Worm (Caenorhabditis elegans) whole organism, young adult: Measurements from ENCODE around the gene F40G12.9.

Source experiments
- B0336.3 ChIP-seq: fragments of 200-800 bp; sonication (Bioruptor generic); IDR thresholded peaks from 2 replicates; pipeline ENCODE4 v1.3.6; 2022; ENCODE audit warnings: missing genetic modification characterization, missing compliant biosample characterization
- C17E4.6 ChIP-seq: fragments of 200-800 bp; sonication (Bioruptor generic); IDR thresholded peaks from 2 replicates; pipeline ENCODE4 v1.3.6; 2022; ENCODE audit warnings: missing genetic modification reagents, missing genetic modification characterization, missing compliant biosample characterization
- D2030.7 ChIP-seq: fragments of 200-800 bp; sonication (Bioruptor generic); IDR thresholded peaks from 2 replicates; pipeline ENCODE4 v1.3.6; 2022; ENCODE audit warnings: missing genetic modification reagents, missing genetic modification characterization, missing compliant biosample characterization
- F37B4.10 ChIP-seq: fragments of 200-800 bp; sonication (Bioruptor generic); IDR thresholded peaks from 2 replicates; pipeline ENCODE4 v1.3.6; 2022; ENCODE audit warnings: missing genetic modification characterization, missing compliant biosample characterization
- F55B11.4 ChIP-seq: sonication (generic microtip); optimal IDR thresholded peaks from 2 replicates; lab custom pipeline; 2016; ENCODE audit warnings: missing compliant biosample characterization, missing genetic modification characterization, borderline replicate concordance; ENCODE audit not compliant: insufficient read depth
- K11D2.4 ChIP-seq: fragments of 200-800 bp; sonication (Bioruptor generic); IDR thresholded peaks from 2 replicates; pipeline ENCODE4 v1.3.6; 2022; ENCODE audit warnings: missing genetic modification reagents, missing genetic modification characterization, missing compliant biosample characterization
- Y53F4B.3 ChIP-seq: fragments of 200-800 bp; sonication (Bioruptor generic); IDR thresholded peaks from 2 replicates; pipeline ENCODE4 v1.3.6; 2022; ENCODE audit warnings: missing genetic modification reagents, missing genetic modification characterization, missing compliant biosample characterization
- Y56A3A.18 ChIP-seq: fragments of 200-800 bp; sonication (Bioruptor generic); IDR thresholded peaks from 2 replicates; pipeline ENCODE4 v1.3.6; 2022; ENCODE audit warnings: missing genetic modification reagents, missing genetic modification characterization, missing compliant biosample characterization
- Y79H2A.3 ChIP-seq: fragments of 200-800 bp; sonication (Bioruptor generic); conservative IDR thresholded peaks from 2 replicates; pipeline ENCODE4 v1.3.6; 2022; ENCODE audit warnings: missing genetic modification reagents, missing genetic modification characterization, missing compliant biosample characterization
- Y95B8A.8 ChIP-seq: fragments of 200-800 bp; sonication (Bioruptor generic); IDR thresholded peaks from 2 replicates; pipeline ENCODE4 v1.3.6; 2022; ENCODE audit warnings: missing genetic modification reagents, missing genetic modification characterization, missing compliant biosample characterization
- ama-1 ChIP-seq, 3 experiments: fragments of 150-350 bp in 1 of 3; sonication (generic microtip) in 2 of 3; optimal IDR thresholded peaks; 2 replicates each; lab custom pipeline; 2014 to 2018; ENCODE audit warnings: missing biosample characterization in 2 of 3, missing genetic modification characterization in 2 of 3, missing genetic modification reagents in 2 of 3
- attf-3 ChIP-seq: fragments of 200-800 bp; sonication (Bioruptor generic); conservative IDR thresholded peaks from 2 replicates; pipeline ENCODE4 v1.3.6; 2022; ENCODE audit warnings: missing genetic modification reagents, missing genetic modification characterization, missing compliant biosample characterization
- bed-1 ChIP-seq: fragments of 200-800 bp; sonication (Bioruptor generic); IDR thresholded peaks from 2 replicates; pipeline ENCODE4 v1.3.6; 2022; ENCODE audit warnings: missing genetic modification reagents, missing genetic modification characterization, missing compliant biosample characterization
- bed-2 ChIP-seq: fragments of 200-800 bp; sonication (Bioruptor generic); IDR thresholded peaks from 2 replicates; pipeline ENCODE4 v1.3.6; 2022; ENCODE audit warnings: missing genetic modification reagents, missing genetic modification characterization, missing compliant biosample characterization
- cebp-2 ChIP-seq: fragments of 200-800 bp; sonication (Bioruptor generic); IDR thresholded peaks from 2 replicates; pipeline ENCODE4 v1.3.6; 2022; ENCODE audit warnings: missing genetic modification characterization, missing compliant biosample characterization
- ceh-100 ChIP-seq: fragments of 200-800 bp; sonication (Bioruptor generic); IDR thresholded peaks from 2 replicates; pipeline ENCODE4 v1.3.6; 2022; ENCODE audit warnings: missing genetic modification reagents, missing genetic modification characterization, missing compliant biosample characterization
- ceh-27 ChIP-seq: fragments of 200-800 bp; sonication (Bioruptor generic); optimal IDR thresholded peaks from 2 replicates; lab custom pipeline; 2018; ENCODE audit warnings: mild to moderate bottlenecking, missing genetic modification characterization, moderate library complexity, missing compliant biosample characterization
- ceh-58 ChIP-seq: fragments of 200-800 bp; sonication (Bioruptor generic); IDR thresholded peaks from 2 replicates; pipeline ENCODE4 v1.3.6; 2022; ENCODE audit warnings: missing genetic modification characterization, missing compliant biosample characterization
- ceh-91 ChIP-seq: fragments of 200-800 bp; sonication (Bioruptor generic); IDR thresholded peaks from 2 replicates; pipeline ENCODE4 v1.3.6; 2022; ENCODE audit warnings: missing genetic modification reagents, missing genetic modification characterization, missing compliant biosample characterization
- dox-1 ChIP-seq: fragments of 200-800 bp; sonication (Bioruptor generic); IDR thresholded peaks from 2 replicates; pipeline ENCODE4 v1.3.6; 2022; ENCODE audit warnings: missing genetic modification reagents, missing genetic modification characterization, missing compliant biosample characterization
- dpl-1 ChIP-seq: fragments of 150-350 bp; optimal IDR thresholded peaks from 2 replicates; lab custom pipeline; 2014; ENCODE audit warnings: missing biosample characterization, missing genetic modification reagents, missing genetic modification characterization
- egl-44 ChIP-seq: fragments of 200-800 bp; sonication (Bioruptor generic); IDR thresholded peaks from 2 replicates; pipeline ENCODE4 v1.3.6; 2022; ENCODE audit warnings: missing genetic modification reagents, missing genetic modification characterization, missing compliant biosample characterization
- ekl-4 ChIP-seq: fragments of 200-800 bp; sonication (Bioruptor generic); IDR thresholded peaks from 2 replicates; pipeline ENCODE4 v1.3.6; 2022; ENCODE audit warnings: missing genetic modification reagents, missing genetic modification characterization, missing compliant biosample characterization
- fkh-3 ChIP-seq: sonication (generic microtip); optimal IDR thresholded peaks from 2 replicates; lab custom pipeline; 2016; ENCODE audit warnings: mild to moderate bottlenecking, missing genetic modification characterization, missing compliant biosample characterization
- gei-17 ChIP-seq: fragments of 200-800 bp; sonication (Bioruptor generic); optimal IDR thresholded peaks from 2 replicates; lab custom pipeline; 2018; ENCODE audit warnings: mild to moderate bottlenecking, missing genetic modification characterization, missing compliant biosample characterization
- him-1 ChIP-seq: sonication (generic microtip); optimal IDR thresholded peaks from 2 replicates; lab custom pipeline; 2016; ENCODE audit warnings: missing genotype, missing genetic modification reagents, missing genetic modification characterization, missing compliant biosample characterization
- hlh-12 ChIP-seq: sonication (generic microtip); optimal IDR thresholded peaks from 2 replicates; lab custom pipeline; 2016; ENCODE audit warnings: missing genetic modification characterization, missing compliant biosample characterization
- hlh-26 ChIP-seq: fragments of 200-800 bp; sonication (Bioruptor generic); conservative IDR thresholded peaks from 2 replicates; pipeline ENCODE4 v1.3.6; 2022; ENCODE audit warnings: missing genetic modification reagents, missing genetic modification characterization, missing compliant biosample characterization
- hmg-1.2 ChIP-seq: fragments of 200-800 bp; sonication (Bioruptor generic); IDR thresholded peaks from 2 replicates; pipeline ENCODE4 v1.3.6; 2022; ENCODE audit warnings: missing genetic modification reagents, missing genetic modification characterization, missing compliant biosample characterization
- hmg-20 ChIP-seq: fragments of 200-800 bp; sonication (Bioruptor generic); IDR thresholded peaks from 2 replicates; pipeline ENCODE4 v1.3.6; 2022; ENCODE audit warnings: missing genetic modification reagents, missing genetic modification characterization, missing compliant biosample characterization
- hrde-1 ChIP-seq: sonication (generic microtip); optimal IDR thresholded peaks from 2 replicates; lab custom pipeline; 2016; ENCODE audit warnings: missing genetic modification characterization, mild to moderate bottlenecking, missing compliant biosample characterization, moderate library complexity, missing genotype, missing genetic modification reagents, borderline replicate concordance
- hsf-1 ChIP-seq: fragments of 200-800 bp; sonication (Bioruptor generic); IDR thresholded peaks from 2 replicates; pipeline ENCODE4 v1.3.6; 2022; ENCODE audit warnings: missing genetic modification reagents, missing genetic modification characterization, missing compliant biosample characterization
- lin-26 ChIP-seq: fragments of 200-800 bp; sonication (Bioruptor generic); IDR thresholded peaks from 2 replicates; pipeline ENCODE4 v1.3.6; 2022; ENCODE audit warnings: missing genetic modification reagents, missing genetic modification characterization, missing compliant biosample characterization
- lir-1 ChIP-seq: fragments of 200-800 bp; sonication (Bioruptor generic); conservative IDR thresholded peaks from 2 replicates; pipeline ENCODE4 v1.3.6; 2022; ENCODE audit warnings: missing genetic modification reagents, missing genetic modification characterization, missing compliant biosample characterization
- mcd-1 ChIP-seq: fragments of 200-800 bp; sonication (Bioruptor generic); IDR thresholded peaks from 2 replicates; pipeline ENCODE4 v1.3.6; 2022; ENCODE audit warnings: missing genetic modification reagents, missing genetic modification characterization, missing compliant biosample characterization
- nfyb-1 ChIP-seq: fragments of 200-800 bp; sonication (Bioruptor generic); IDR thresholded peaks from 2 replicates; pipeline ENCODE4 v1.3.6; 2022; ENCODE audit warnings: missing genetic modification reagents, missing genetic modification characterization, missing compliant biosample characterization
- nhr-120 ChIP-seq: fragments of 200-800 bp; sonication (Bioruptor generic); IDR thresholded peaks from 2 replicates; pipeline ENCODE4 v1.3.6; 2022; ENCODE audit warnings: missing genetic modification characterization, missing compliant biosample characterization
- nhr-80 ChIP-seq: sonication (generic microtip); optimal IDR thresholded peaks from 2 replicates; lab custom pipeline; 2016; ENCODE audit warnings: missing genetic modification characterization, missing compliant biosample characterization
- pbrm-1 ChIP-seq: fragments of 200-800 bp; sonication (Bioruptor generic); IDR thresholded peaks from 2 replicates; pipeline ENCODE4 v1.3.6; 2022; ENCODE audit warnings: missing genetic modification reagents, missing genetic modification characterization, missing compliant biosample characterization
- rcor-1 ChIP-seq: fragments of 200-800 bp; sonication (Bioruptor generic); IDR thresholded peaks from 2 replicates; pipeline ENCODE4 v1.3.6; 2022; ENCODE audit warnings: missing genetic modification reagents, missing genetic modification characterization, missing compliant biosample characterization
- rpc-1 ChIP-seq, 2 experiments: fragments of 150-350 bp in 1 of 2; sonication (generic microtip) in 1 of 2; optimal IDR thresholded peaks; 2 replicates each; lab custom pipeline; 2014 to 2018; ENCODE audit warnings: missing biosample characterization in 1 of 2, missing genetic modification characterization in 1 of 2, missing genetic modification reagents in 1 of 2, missing genotype in 1 of 2
- sea-2 ChIP-seq: fragments of 200-800 bp; sonication (Bioruptor generic); IDR thresholded peaks from 2 replicates; pipeline ENCODE4 v1.3.6; 2022; ENCODE audit warnings: missing genetic modification characterization, missing compliant biosample characterization
- xnd-1 ChIP-seq: sonication (generic microtip); optimal IDR thresholded peaks from 2 replicates; lab custom pipeline; 2016; ENCODE audit warnings: missing genotype, missing genetic modification reagents, missing genetic modification characterization, missing compliant biosample characterization
- ztf-25 ChIP-seq: fragments of 200-800 bp; sonication (Bioruptor generic); IDR thresholded peaks from 2 replicates; pipeline ENCODE4 v1.3.6; 2022; ENCODE audit warnings: missing genetic modification reagents, missing genetic modification characterization, missing compliant biosample characterization

F40G12.9 gene

DNA sequence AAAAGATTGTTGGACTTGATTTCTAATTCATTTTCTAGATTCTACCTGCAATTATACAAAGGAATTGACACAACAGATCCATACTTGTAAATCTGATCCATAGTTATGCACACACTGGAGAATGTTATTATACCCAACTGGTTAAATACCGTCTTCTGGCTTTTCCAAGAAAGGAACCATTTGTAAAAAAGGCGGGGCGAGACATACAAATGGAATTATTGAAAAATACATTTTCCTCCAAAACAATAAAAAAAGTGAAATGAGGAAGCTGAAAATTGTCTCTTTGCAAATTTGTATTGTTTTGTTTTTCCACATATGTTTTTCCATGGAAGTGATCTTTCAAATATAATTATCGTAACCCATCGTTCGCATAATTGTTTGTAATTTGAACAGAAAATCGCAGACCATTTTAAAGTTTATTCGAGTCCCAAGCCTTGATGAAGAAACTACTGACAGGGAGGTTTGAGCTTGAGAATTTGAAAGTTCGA is at the start of gene F40G12.9, which contains the start of gene srt-74:
TSS of gene F40G12.9 (plus strand) at position 438 of the 488 bp plus-strand sequence.
TSS of gene srt-74 (minus strand) at position 101 of the 488 bp plus-strand sequence.
- TF ChIP-seq dpl-1 (GFP tag; lab: Kevin White, UChicago) (no peak), nfyb-1 (no peak), hlh-26 (GFP tag; lab: Robert Waterston, UW) (no peak), B0336.3 (GFP tag; lab: Robert Waterston, UW) (no peak), Y95B8A.8 (no peak), fkh-3 (tag; lab: Kevin White, UChicago) (no peak), ceh-100 (GFP tag; lab: Robert Waterston, UW) (no peak), nhr-80 (tag; lab: Kevin White, UChicago) (no peak)

DNA sequence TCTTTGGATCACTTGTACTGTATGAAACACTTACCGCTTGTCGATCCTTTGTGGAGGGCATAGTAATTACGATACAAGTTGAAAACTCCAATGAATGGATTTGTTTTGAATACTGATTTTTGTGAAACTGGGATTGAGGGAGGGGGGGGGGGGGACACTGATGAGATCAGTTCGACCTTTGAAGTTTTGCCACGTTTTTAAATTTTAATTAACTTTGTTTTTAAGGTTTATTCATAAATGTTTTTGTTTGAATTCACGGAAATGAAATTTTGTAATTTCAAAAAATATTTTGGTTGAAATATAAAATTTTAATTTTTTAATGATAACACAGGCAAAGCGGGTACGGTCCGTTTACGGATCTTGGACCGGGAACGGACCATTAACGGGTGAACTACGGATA is 46.5 kb upstream of the F40G12.9 start, which contains the start of gene ent-3:
TSS of gene ent-3 (minus strand) at position 101 of the 400 bp plus-strand sequence.
- TF ChIP-seq lir-1 (no peak), hlh-12 (tag; lab: Kevin White, UChicago) (no peak), hrde-1 (tag; lab: Kevin White, UChicago) (no peak), him-1 (no peak), xnd-1 (tag; lab: Kevin White, UChicago) (no peak), gei-17 (no peak), F55B11.4 (tag; lab: Kevin White, UChicago) (no peak), C17E4.6 (no peak), ceh-91 (no peak), ceh-27 (GFP tag; lab: Kevin White, UChicago) (no peak), hsf-1 (GFP tag; lab: Robert Waterston, UW) (no peak), ama-1 (optimal IDR thresholded peaks at IDR 0.05; lab: Kevin White, UChicago) (no peak), ama-1 (GFP tag; optimal IDR thresholded peaks at IDR 0.05; lab: Kevin White, UChicago) (no peak), dpl-1 (GFP tag; lab: Kevin White, UChicago) (no peak), attf-3 (GFP tag; lab: Robert Waterston, UW) (no peak)

DNA sequence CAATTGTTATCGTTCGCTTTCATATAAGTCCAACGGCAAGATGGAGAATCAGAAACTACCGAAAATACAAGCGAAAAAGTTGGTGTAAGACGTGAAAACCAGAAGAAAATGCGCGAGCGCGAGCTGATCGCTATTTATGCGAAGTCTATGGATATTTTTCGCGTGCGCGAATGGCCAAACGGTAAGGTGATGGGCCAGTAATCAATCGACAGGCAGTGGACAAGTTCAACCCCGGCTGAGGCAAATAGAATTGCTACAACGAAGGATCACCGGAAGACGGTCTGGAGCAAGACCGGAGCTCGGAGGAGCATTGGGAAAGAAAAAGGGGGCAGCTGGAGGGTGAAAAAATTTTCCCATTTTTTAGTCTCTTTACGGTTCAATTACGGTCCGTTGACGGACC is 45.0 kb upstream of the F40G12.9 start:
- peak; percentile 91 for TF ChIP-seq egl-44 (GFP tag; lab: Robert Waterston, UW)
- peak; percentile 84; the same call in 1 of the 2 replicates for TF ChIP-seq sea-2 (GFP tag; lab: Robert Waterston, UW)
- peak; percentile 85 for TF ChIP-seq bed-2
- TF ChIP-seq F37B4.10 (GFP tag; lab: Robert Waterston, UW) = 0 out of 2 replicates have a peak, but pooled peaks have one; percentile 52
- TF ChIP-seq dox-1 (GFP tag; lab: Robert Waterston, UW) = peak; percentile 87
- peak; percentile 94 for TF ChIP-seq D2030.7 (GFP tag; lab: Robert Waterston, UW)
- peak; percentile 99 for TF ChIP-seq lin-26 (GFP tag; lab: Robert Waterston, UW)
- peak; percentile 95 for TF ChIP-seq ceh-58
- 0 out of 2 replicates have a peak, but pooled peaks have one; percentile 35 for TF ChIP-seq attf-3 (GFP tag; lab: Robert Waterston, UW)
- 0 out of 2 replicates have a peak, but pooled peaks have one; percentile 18 for TF ChIP-seq Y53F4B.3 (GFP tag; lab: Robert Waterston, UW)
- peak; percentile 67; the same call in 1 of the 2 replicates for TF ChIP-seq ceh-100 (GFP tag; lab: Robert Waterston, UW)
- TF ChIP-seq hmg-1.2 (GFP tag; lab: Robert Waterston, UW) = peak; percentile 72
- 0 out of 2 replicates have a peak, but pooled peaks have one; percentile 86 for TF ChIP-seq nhr-120 (GFP tag; lab: Robert Waterston, UW)
- peak; percentile 35 for TF ChIP-seq rpc-1 (optimal IDR thresholded peaks at IDR 0.05; lab: Kevin White, UChicago)
- TF ChIP-seq rpc-1 (tag; optimal IDR thresholded peaks at IDR 0.05; lab: Kevin White, UChicago) = peak; percentile 65
- 0 out of 2 replicates have a peak, but pooled peaks have one; percentile 18 for TF ChIP-seq Y79H2A.3
- TF ChIP-seq ekl-4 = peak; percentile 78
- peak; percentile 61 for TF ChIP-seq mcd-1 (GFP tag; lab: Robert Waterston, UW)
- 0 out of 2 replicates have a peak, but pooled peaks have one; percentile 21 for TF ChIP-seq C17E4.6
- TF ChIP-seq pbrm-1 (GFP tag; lab: Robert Waterston, UW) = peak; percentile 79
- 0 out of 2 replicates have a peak, but pooled peaks have one; percentile 78 for TF ChIP-seq bed-1 (GFP tag; lab: Robert Waterston, UW)
- TF ChIP-seq hmg-20 (GFP tag; lab: Robert Waterston, UW) = peak; percentile 60; the same call in 1 of the 2 replicates
- TF ChIP-seq rcor-1 = peak; percentile 59
- TF ChIP-seq Y95B8A.8 = peak; percentile 68; the same call in 1 of the 2 replicates
- 0 out of 2 replicates have a peak, but pooled peaks have one; percentile 33 for TF ChIP-seq K11D2.4
- TF ChIP-seq cebp-2 (GFP tag; lab: Robert Waterston, UW) = peak; percentile 96
- peak; percentile 80 for TF ChIP-seq Y56A3A.18 (GFP tag; lab: Robert Waterston, UW)
- peak; percentile 95 for TF ChIP-seq ztf-25
